Fruit fly (Drosophila melanogaster) whole organism, embryonic: ENCODE data around the gene toy.
A peak's percentile ranks its signal among the peaks of the same experiment; 100 is the strongest.

ENCODE experiments used
- ATbp ChIP-seq: fragments of 200-800 bp; sonication (Bioruptor generic); optimal IDR thresholded peaks from 2 replicates; lab custom pipeline; 2017; ENCODE audit warnings: missing biosample characterization, mild to moderate bottlenecking, missing genetic modification characterization, missing genetic modification reagents
- Abd-B ChIP-seq: fragments of 200-800 bp; sonication (Bioruptor generic); optimal IDR thresholded peaks from 2 replicates; lab custom pipeline; 2018; ENCODE audit warnings: missing biosample characterization, mild to moderate bottlenecking, missing genetic modification characterization, moderate library complexity
- Aef1 ChIP-seq: fragments of 200-800 bp; sonication (Bioruptor generic); IDR thresholded peaks from 3 replicates; pipeline ENCODE4 v1.3.6; 2022; ENCODE audit warnings: missing biosample characterization, missing genetic modification characterization
- Atf6 ChIP-seq: fragments of 200-800 bp; sonication (Bioruptor generic); IDR thresholded peaks from 2 replicates; pipeline ENCODE4 v1.3.6; 2022; ENCODE audit warnings: missing biosample characterization, missing genetic modification characterization
- B-H2 ChIP-seq: fragments of 200-800 bp; sonication (Bioruptor generic); optimal IDR thresholded peaks from 2 replicates; lab custom pipeline; 2018; ENCODE audit warnings: missing biosample characterization, mild to moderate bottlenecking, missing genetic modification characterization
- CG10366 ChIP-seq: fragments of 200-800 bp; sonication (Bioruptor generic); IDR thresholded peaks from 2 replicates; pipeline ENCODE4 v1.3.6; 2022; ENCODE audit warnings: missing biosample characterization, missing genetic modification characterization
- CG12219 ChIP-seq: fragments of 200-800 bp; sonication (Bioruptor generic); optimal IDR thresholded peaks from 3 replicates; lab custom pipeline; 2018; ENCODE audit warnings: missing biosample characterization, mild to moderate bottlenecking, missing genetic modification characterization
- CG12299 ChIP-seq: fragments of 200-800 bp; sonication (Bioruptor generic); optimal IDR thresholded peaks from 2 replicates; lab custom pipeline; 2018; ENCODE audit warnings: missing biosample characterization, mild to moderate bottlenecking, missing genetic modification characterization
- CG12659 ChIP-seq: fragments of 200-800 bp; sonication (Bioruptor generic); optimal IDR thresholded peaks from 3 replicates; lab custom pipeline; 2017; ENCODE audit warnings: mild to moderate bottlenecking, missing biosample characterization, missing genetic modification reagents, missing genetic modification characterization
- CG14441 ChIP-seq: fragments of 200-800 bp; sonication (Bioruptor generic); IDR thresholded peaks from 2 replicates; pipeline ENCODE4 v1.3.6; 2022; ENCODE audit warnings: missing biosample characterization, missing genetic modification characterization
- CG16863 ChIP-seq: fragments of 200-800 bp; sonication (Bioruptor generic); optimal IDR thresholded peaks from 3 replicates; lab custom pipeline; 2016; ENCODE audit warnings: missing biosample characterization, missing genetic modification characterization
- CG2889 ChIP-seq: fragments of 200-800 bp; sonication (Bioruptor generic); IDR thresholded peaks from 3 replicates; pipeline ENCODE4 v1.3.6; 2022; ENCODE audit warnings: missing biosample characterization, missing genetic modification characterization
- CG3726 ChIP-seq: fragments of 200-800 bp; sonication (Bioruptor generic); IDR thresholded peaks from 3 replicates; pipeline ENCODE4, ENCODE4 v1.3.6; 2022; ENCODE audit warnings: missing biosample characterization, missing genetic modification characterization
- CG7271 ChIP-seq: fragments of 200-800 bp; sonication (Bioruptor generic); optimal IDR thresholded peaks from 2 replicates; lab custom pipeline; 2018; ENCODE audit warnings: missing biosample characterization, mild to moderate bottlenecking, missing genetic modification characterization, moderate library complexity
- CG9932 ChIP-seq: fragments of 200-800 bp; sonication (Bioruptor generic); IDR thresholded peaks from 2 replicates; pipeline ENCODE4 v1.3.6; 2022; ENCODE audit warnings: missing biosample characterization, missing genetic modification characterization
- CTCF ChIP-seq: fragments of 200-800 bp; sonication (Bioruptor generic); optimal IDR thresholded peaks from 2 replicates; lab custom pipeline; 2017; ENCODE audit warnings: missing biosample characterization, mild to moderate bottlenecking, missing genetic modification characterization, moderate library complexity
- CoRest ChIP-seq: fragments of 200-800 bp; sonication (Bioruptor generic); optimal IDR thresholded peaks from 3 replicates; lab custom pipeline; 2018; ENCODE audit warnings: missing biosample characterization, mild to moderate bottlenecking, missing genetic modification characterization, moderate library complexity
- Dek ChIP-seq: fragments of 200-800 bp; sonication (Bioruptor generic); optimal IDR thresholded peaks from 3 replicates; lab custom pipeline; 2019; ENCODE audit warnings: missing biosample characterization, mild to moderate bottlenecking, missing genetic modification characterization, moderate library complexity
- Doc3 ChIP-seq: fragments of 200-800 bp; sonication (Bioruptor generic); IDR thresholded peaks from 3 replicates; pipeline ENCODE4 v1.3.6; 2022; ENCODE audit warnings: missing biosample characterization, missing genetic modification characterization; ENCODE audit not compliant: partially characterized antibody
- E2f1 ChIP-seq: fragments of 200-800 bp; sonication (Bioruptor generic); IDR thresholded peaks from 2 replicates; pipeline ENCODE4 v1.3.6; 2022; ENCODE audit warnings: missing biosample characterization, missing genetic modification characterization
- E2f2 ChIP-seq: fragments of 200-800 bp; sonication (Bioruptor generic); IDR thresholded peaks from 2 replicates; pipeline ENCODE4 v1.3.6; 2022; ENCODE audit warnings: missing biosample characterization, missing genetic modification characterization
- HmgZ ChIP-seq: fragments of 200-800 bp; sonication (Bioruptor generic); optimal IDR thresholded peaks from 2 replicates; lab custom pipeline; 2018; ENCODE audit warnings: missing biosample characterization, mild to moderate bottlenecking, missing genetic modification characterization
- Hsf ChIP-seq: fragments of 200-800 bp; sonication (Bioruptor generic); optimal IDR thresholded peaks from 3 replicates; lab custom pipeline; 2016; ENCODE audit warnings: missing biosample characterization, missing genetic modification characterization
- Lpt ChIP-seq: fragments of >200 bp; optimal IDR thresholded peaks from 2 replicates; lab custom pipeline; 2018; ENCODE audit warnings: missing biosample characterization, missing genetic modification characterization
- Med ChIP-seq: fragments of 200-800 bp; sonication (Bioruptor generic); peaks from one replicate; lab custom pipeline; 2016; ENCODE audit warnings: missing biosample characterization, missing genetic modification characterization, mild to moderate bottlenecking, inconsistent platforms, moderate library complexity
- Mrtf ChIP-seq: fragments of 200-800 bp; sonication (Bioruptor generic); IDR thresholded peaks from 3 replicates; pipeline ENCODE4 v1.3.6; 2022; ENCODE audit warnings: missing biosample characterization, missing genetic modification characterization
- Sry-δ ChIP-seq: fragments of 200-800 bp; sonication (Bioruptor generic); optimal IDR thresholded peaks from 2 replicates; lab custom pipeline; 2016; ENCODE audit warnings: missing biosample characterization, missing genetic modification characterization
- Xrp1 ChIP-seq: fragments of 200-800 bp; sonication (Bioruptor generic); IDR thresholded peaks from 2 replicates; pipeline ENCODE4 v1.3.6; 2022; ENCODE audit warnings: missing biosample characterization, missing genetic modification characterization
- al ChIP-seq: fragments of 200-800 bp; sonication (Bioruptor generic); IDR thresholded peaks from 2 replicates; pipeline ENCODE4 v1.3.6; 2022; ENCODE audit warnings: missing biosample characterization, missing genetic modification characterization
- aop ChIP-seq: fragments of 200-800 bp; sonication (Bioruptor generic); IDR thresholded peaks from 2 replicates; pipeline ENCODE4 v1.3.6; 2022; ENCODE audit warnings: missing biosample characterization, missing genetic modification characterization
- br ChIP-seq: fragments of >200 bp; optimal IDR thresholded peaks from 2 replicates; lab custom pipeline; 2017
- dmrt11E ChIP-seq: fragments of 200-800 bp; sonication (Bioruptor generic); optimal IDR thresholded peaks from 3 replicates; lab custom pipeline; 2018; ENCODE audit warnings: missing biosample characterization, mild to moderate bottlenecking, missing genetic modification characterization, moderate library complexity
- esg ChIP-seq: fragments of 200-800 bp; sonication (Bioruptor generic); conservative IDR thresholded peaks from 2 replicates; pipeline ENCODE4 v1.3.6; 2022; ENCODE audit warnings: missing biosample characterization, missing genetic modification characterization
- fd96Cb ChIP-seq: fragments of 200-800 bp; sonication (Bioruptor generic); optimal IDR thresholded peaks from 2 replicates; lab custom pipeline; 2018; ENCODE audit warnings: missing biosample characterization, mild to moderate bottlenecking, missing genetic modification characterization, moderate library complexity
- fru ChIP-seq: fragments of >200 bp; optimal IDR thresholded peaks from 2 replicates; lab custom pipeline; 2017
- gsb ChIP-seq: fragments of 200-800 bp; sonication (Bioruptor generic); IDR thresholded peaks from 2 replicates; pipeline ENCODE4 v1.3.6; 2022; ENCODE audit warnings: missing biosample characterization, missing genetic modification characterization
- hbn ChIP-seq: fragments of 200-800 bp; sonication (Bioruptor generic); IDR thresholded peaks from 2 replicates; pipeline ENCODE4 v1.3.6; 2022; ENCODE audit warnings: missing biosample characterization, missing genetic modification characterization; ENCODE audit not compliant: partially characterized antibody
- kah ChIP-seq: fragments of 200-800 bp; sonication (Bioruptor generic); optimal IDR thresholded peaks from 2 replicates; lab custom pipeline; 2018; ENCODE audit warnings: missing biosample characterization, mild to moderate bottlenecking, missing genetic modification characterization
- klu ChIP-seq: fragments of 200-800 bp; sonication (Bioruptor generic); IDR thresholded peaks from 2 replicates; pipeline ENCODE4 v1.3.6; 2022; ENCODE audit warnings: missing biosample characterization, missing genetic modification characterization
- lab ChIP-seq: fragments of 200-800 bp; sonication (Bioruptor generic); optimal IDR thresholded peaks from 3 replicates; lab custom pipeline; 2017; ENCODE audit warnings: missing biosample characterization, missing genetic modification characterization, mild to moderate bottlenecking, moderate library complexity, missing genetic modification reagents
- lola ChIP-seq, 3 experiments: fragments of >200 bp in 2 of 3; fragments of 200-800 bp in 1 of 3; sonication (Bioruptor generic) in 1 of 3; optimal IDR thresholded peaks; 2 replicates each; lab custom pipeline; 2017 to 2019; ENCODE audit warnings: missing biosample characterization in 3 of 3, missing genetic modification characterization in 3 of 3, mild to moderate bottlenecking in 1 of 3, moderate library complexity in 1 of 3
- nmo ChIP-seq: fragments of 200-800 bp; sonication (Bioruptor generic); optimal IDR thresholded peaks from 2 replicates; lab custom pipeline; 2018; ENCODE audit warnings: missing biosample characterization, mild to moderate bottlenecking, missing genetic modification characterization, moderate library complexity
- oc ChIP-seq: fragments of 200-800 bp; sonication (Bioruptor generic); optimal IDR thresholded peaks from 2 replicates; lab custom pipeline; 2018; ENCODE audit warnings: missing biosample characterization, mild to moderate bottlenecking, missing genetic modification characterization, moderate library complexity
- phol ChIP-seq: fragments of 200-800 bp; sonication (Bioruptor generic); optimal IDR thresholded peaks from 3 replicates; lab custom pipeline; 2018; ENCODE audit warnings: missing biosample characterization, mild to moderate bottlenecking, missing genetic modification characterization, moderate library complexity
- shn ChIP-seq: fragments of 200-800 bp; sonication (Bioruptor generic); optimal IDR thresholded peaks from 3 replicates; lab custom pipeline; 2016; ENCODE audit warnings: missing biosample characterization, missing genetic modification characterization
- slp2 ChIP-seq: fragments of 200-800 bp; sonication (Bioruptor generic); optimal IDR thresholded peaks from 2 replicates; lab custom pipeline; 2016; ENCODE audit warnings: missing biosample characterization, missing genetic modification characterization
- so ChIP-seq: fragments of 200-800 bp; sonication (Bioruptor generic); IDR thresholded peaks from 3 replicates; pipeline ENCODE4 v1.3.6; 2022; ENCODE audit warnings: missing biosample characterization, missing genetic modification characterization
- stc ChIP-seq: fragments of 200-800 bp; sonication (Bioruptor generic); IDR thresholded peaks from 2 replicates; pipeline ENCODE4 v1.3.6; 2022; ENCODE audit warnings: missing biosample characterization, missing genetic modification characterization
- tin ChIP-seq: fragments of 200-800 bp; sonication (Bioruptor generic); optimal IDR thresholded peaks from 3 replicates; lab custom pipeline; 2016; ENCODE audit warnings: missing biosample characterization, missing genetic modification characterization
- tup ChIP-seq: fragments of 200-800 bp; sonication (Bioruptor generic); optimal IDR thresholded peaks from 2 replicates; lab custom pipeline; 2016; ENCODE audit warnings: missing biosample characterization, mild to moderate bottlenecking, missing genetic modification characterization, moderate library complexity
- twi ChIP-seq: fragments of 200-800 bp; optimal IDR thresholded peaks from 2 replicates; lab custom pipeline; 2019; ENCODE audit warnings: missing biosample characterization, mild to moderate bottlenecking, missing genetic modification characterization, moderate library complexity

toy gene

DNA sequence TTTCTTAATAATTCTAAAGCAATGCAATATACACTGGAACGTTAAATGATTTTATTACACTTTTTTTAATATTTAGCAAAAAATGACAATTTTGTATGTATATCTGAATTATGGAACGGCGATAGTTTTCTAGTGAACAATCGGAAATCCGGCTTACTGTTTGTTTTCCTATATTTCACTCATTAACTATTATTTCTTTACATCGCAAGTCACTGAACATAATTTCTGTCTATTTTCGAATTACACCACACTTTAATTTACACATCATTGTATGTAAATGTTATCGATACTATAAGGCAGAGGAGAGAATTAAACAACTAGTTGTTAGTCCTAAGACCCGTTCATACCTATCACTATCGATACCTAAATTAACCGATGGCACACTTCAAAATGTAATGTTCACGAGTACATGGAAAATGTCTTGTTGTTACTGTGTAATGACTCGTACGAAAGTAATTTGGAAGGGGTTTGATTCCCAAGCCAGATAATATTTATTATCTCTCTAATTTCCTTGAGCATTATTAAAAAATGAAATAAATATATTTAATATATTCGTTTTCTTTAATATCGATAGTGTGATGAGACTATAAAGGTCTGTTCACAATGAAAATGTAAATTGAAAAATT is 37.4 kb downstream of the toy start, which contains the start of gene PlexA (continued):
- TF ChIP-seq klu (peak; percentile 91), Hsf (GFP tag; lab: Kevin White, UChicago) (peak; percentile 69), CG12299 (tag; lab: Kevin White, UChicago) (peak; percentile 72), lab (GFP tag; lab: Kevin White, UChicago) (peak; percentile 78), fru (lab: Kevin White, UChicago) (no peak), Lpt (no peak), hbn (peak; percentile 60), Abd-B (GFP tag; lab: Kevin White, UChicago) (peak; percentile 99), tup (no peak), CG9932 (GFP tag; lab: Robert Waterston, UW) (peak; percentile 96), B-H2 (GFP tag; lab: Kevin White, UChicago) (peak; percentile 81), br (lab: Kevin White, UChicago) (no peak), CG12219 (peak; percentile 52), Med (GFP tag; lab: Kevin White, UChicago) (peak; percentile 90), CoRest (tag; lab: Kevin White, UChicago) (peak; percentile 96), CG14441 (GFP tag; lab: Robert Waterston, UW) (peak; percentile 96), Sry-δ (GFP tag; lab: Kevin White, UChicago) (peak; percentile 80), so (GFP tag; lab: Robert Waterston, UW) (peak; percentile 81; the same call in 2 of the 3 replicates), Doc3 (GFP tag; lab: Robert Waterston, UW) (peak; percentile 55), twi (tag; lab: Kevin White, UChicago) (peak; percentile 85), CG3726 (GFP tag; lab: Robert Waterston, UW) (no peak), E2f1 (GFP tag; lab: Robert Waterston, UW) (peak; percentile 94), phol (tag; lab: Kevin White, UChicago) (peak; percentile 95), CG12659 (GFP tag; lab: Kevin White, UChicago) (peak; percentile 87), aop (GFP tag; lab: Robert Waterston, UW) (peak; percentile 78), Mrtf (GFP tag; lab: Robert Waterston, UW) (peak; percentile 96), ATbp (peak; percentile 71), stc (GFP tag; lab: Robert Waterston, UW) (peak; percentile 86), dmrt11E (tag; lab: Kevin White, UChicago) (peak; percentile 93), fd96Cb (tag; lab: Kevin White, UChicago) (peak; percentile 95), shn (GFP tag; lab: Kevin White, UChicago) (peak; percentile 50), Xrp1 (peak; percentile 89), CG10366 (GFP tag; lab: Robert Waterston, UW) (peak; percentile 95), oc (tag; lab: Kevin White, UChicago) (no peak), gsb (GFP tag; lab: Robert Waterston, UW) (peak; percentile 80; the same call in 1 of the 2 replicates), CG7271 (tag; lab: Kevin White, UChicago) (peak; percentile 45), CTCF (GFP tag; lab: Kevin White, UChicago) (no peak), CG2889 (GFP tag; lab: Robert Waterston, UW) (peak; percentile 95), al (GFP tag; lab: Robert Waterston, UW) (peak; percentile 95), nmo (peak; percentile 97), slp2 (GFP tag; lab: Kevin White, UChicago) (peak; percentile 49), HmgZ (tag; lab: Kevin White, UChicago) (peak; percentile 83), esg (GFP tag; lab: Robert Waterston, UW) (peak; percentile 94), lola (GFP tag; optimal IDR thresholded peaks at IDR 0.05; lab: Kevin White, UChicago) (peak in 2 of 3 experiments; percentile 76 to 83), tin (GFP tag; lab: Kevin White, UChicago) (peak; percentile 84), Dek (no peak), E2f2 (peak; percentile 66), CG16863 (GFP tag; lab: Kevin White, UChicago) (peak; percentile 25), Atf6 (peak; percentile 82), kah (GFP tag; lab: Kevin White, UChicago) (peak; percentile 17), Aef1 (peak; percentile 96)
